Worm (Caenorhabditis elegans) whole organism, L4/young adult: ENCODE data around the gene cdh-10.

Experiments
- W03F9.2 ChIP-seq: fragments of 150-350 bp; optimal IDR thresholded peaks from 2 replicates; lab custom pipeline; 2014; ENCODE audit warnings: missing biosample characterization, missing genetic modification characterization
- him-1 ChIP-seq: sonication (generic microtip); optimal IDR thresholded peaks from 2 replicates; lab custom pipeline; 2016; ENCODE audit warnings: missing genotype, missing genetic modification reagents, missing genetic modification characterization, missing compliant biosample characterization

ce11 chrIV:2432693-2433092, 30.5 kb downstream of the cdh-10 start, which contains the start of gene C45G7.4:
- TF ChIP-seq him-1 (tag; lab: Kevin White, UChicago) (no peak), W03F9.2 (tag; lab: Kevin White, UChicago) (no peak)
